Worm (Caenorhabditis elegans) whole organism, L1 larva: ENCODE results near the gene ZK637.15.

Source experiments
- C16A3.4 ChIP-seq: fragments of 150-350 bp; optimal IDR thresholded peaks from 2 replicates; lab custom pipeline; 2014; ENCODE audit warnings: missing biosample characterization, missing genetic modification characterization
- Y116A8C.19 ChIP-seq: sonication (generic microtip); optimal IDR thresholded peaks from 2 replicates; lab custom pipeline; 2016; ENCODE audit warnings: missing compliant biosample characterization, missing genetic modification characterization, borderline replicate concordance
- alr-1 ChIP-seq: fragments of 200-800 bp; sonication (Bioruptor generic); optimal IDR thresholded peaks from 2 replicates; lab custom pipeline; 2018; ENCODE audit warnings: borderline replicate concordance, mild to moderate bottlenecking, missing genetic modification characterization, missing compliant biosample characterization
- aly-2 ChIP-seq: fragments of 150-350 bp; optimal IDR thresholded peaks from 2 replicates; lab custom pipeline; 2014; ENCODE audit warnings: missing biosample characterization, missing genetic modification characterization
- blmp-1 ChIP-seq: fragments of 150-350 bp; optimal IDR thresholded peaks from 2 replicates; lab custom pipeline; 2014; ENCODE audit warnings: missing biosample characterization, missing genetic modification characterization
- ceh-63 ChIP-seq: fragments of 200-800 bp; sonication (Bioruptor generic); optimal IDR thresholded peaks from 2 replicates; lab custom pipeline; 2018; ENCODE audit warnings: mild to moderate bottlenecking, missing genetic modification characterization, missing compliant biosample characterization
- ceh-8 ChIP-seq: fragments of 200-800 bp; sonication (Bioruptor generic); optimal IDR thresholded peaks from 2 replicates; lab custom pipeline; 2018; ENCODE audit warnings: mild to moderate bottlenecking, missing genetic modification characterization, moderate library complexity, missing compliant biosample characterization
- ceh-82 ChIP-seq, 3 experiments: fragments of 150-350 bp in 1 of 3; sonication (generic microtip) in 2 of 3; optimal IDR thresholded peaks; 2 replicates each; lab custom pipeline; 2014 to 2017; ENCODE audit warnings: missing biosample characterization in 3 of 3, missing genetic modification characterization in 3 of 3
- ceh-88 ChIP-seq: fragments of 200-800 bp; sonication (Bioruptor generic); IDR thresholded peaks from 2 replicates; pipeline ENCODE4 v1.3.6; 2022; ENCODE audit warnings: missing genetic modification characterization, missing compliant biosample characterization
- ceh-90 ChIP-seq: sonication (generic microtip); optimal IDR thresholded peaks from 2 replicates; lab custom pipeline; 2016; ENCODE audit warnings: missing genetic modification characterization, missing compliant biosample characterization
- dpl-1 ChIP-seq, 3 experiments: fragments of 150-350 bp in 2 of 3; sonication (generic microtip) in 1 of 3; optimal IDR thresholded peaks; 2 replicates each; lab custom pipeline; 2014 to 2017; ENCODE audit warnings: missing biosample characterization in 3 of 3, missing genetic modification characterization in 3 of 3, missing genetic modification reagents in 3 of 3
- dsc-1 ChIP-seq: sonication (generic microtip); optimal IDR thresholded peaks from 2 replicates; lab custom pipeline; 2016; ENCODE audit warnings: mild to moderate bottlenecking, missing genetic modification characterization, missing compliant biosample characterization
- efl-1 ChIP-seq, 4 experiments: fragments of 150-350 bp; optimal IDR thresholded peaks in 3 of 4; peaks in 1 of 4; 1 replicate in 1 of 4; 2 replicates in 3 of 4; lab custom pipeline; 2014; ENCODE audit warnings: missing biosample characterization in 2 of 4, missing genetic modification characterization in 2 of 4, missing genetic modification reagents in 2 of 4
- efl-3 ChIP-seq: fragments of 200-800 bp; sonication (Bioruptor generic); optimal IDR thresholded peaks from 2 replicates; lab custom pipeline; 2018; ENCODE audit warnings: mild to moderate bottlenecking, missing genetic modification characterization, missing compliant biosample characterization
- egl-27 ChIP-seq, 2 experiments: fragments of 150-350 bp in 1 of 2; sonication (generic microtip); optimal IDR thresholded peaks; 3 replicates each; lab custom pipeline; 2017 to 2018; ENCODE audit warnings: missing biosample characterization in 2 of 2, missing genetic modification characterization in 2 of 2, missing genetic modification reagents in 2 of 2
- elt-2 ChIP-seq: sonication (generic microtip); optimal IDR thresholded peaks from 2 replicates; lab custom pipeline; 2016; ENCODE audit warnings: missing genetic modification characterization, mild to moderate bottlenecking, inconsistent platforms, missing compliant biosample characterization, missing genetic modification reagents
- elt-3 ChIP-seq, 6 experiments: fragments of 150-350 bp in 1 of 6; sonication (generic microtip); optimal IDR thresholded peaks; 2 replicates each; lab custom pipeline; 2017 to 2018; ENCODE audit warnings: missing biosample characterization in 6 of 6, missing genetic modification characterization in 6 of 6, inconsistent platforms in 1 of 6
- fkh-10 ChIP-seq: sonication (generic microtip); optimal IDR thresholded peaks from 2 replicates; lab custom pipeline; 2017; ENCODE audit warnings: missing biosample characterization, missing genetic modification reagents, missing genetic modification characterization
- fkh-8 ChIP-seq: sonication (generic microtip); optimal IDR thresholded peaks from 2 replicates; lab custom pipeline; 2016; ENCODE audit warnings: mild to moderate bottlenecking, missing genetic modification characterization, missing compliant biosample characterization
- hlh-17 ChIP-seq: fragments of 200-800 bp; sonication (Bioruptor generic); optimal IDR thresholded peaks from 2 replicates; lab custom pipeline; 2018; ENCODE audit warnings: missing genetic modification characterization, mild to moderate bottlenecking, missing compliant biosample characterization, moderate library complexity, borderline replicate concordance
- hpl-2 ChIP-seq: fragments of 150-350 bp; optimal IDR thresholded peaks from 2 replicates; lab custom pipeline; 2014; ENCODE audit warnings: missing biosample characterization, missing genetic modification reagents, missing genetic modification characterization
- irx-1 ChIP-seq: sonication (generic microtip); optimal IDR thresholded peaks from 2 replicates; lab custom pipeline; 2016; ENCODE audit warnings: missing genetic modification characterization, missing compliant biosample characterization
- isw-1 ChIP-seq: fragments of 200-800 bp; sonication (Bioruptor generic); IDR thresholded peaks from 2 replicates; pipeline ENCODE4 v1.3.6; 2022; ENCODE audit warnings: missing genetic modification characterization, missing compliant biosample characterization
- jun-1 ChIP-seq: fragments of 150-350 bp; optimal IDR thresholded peaks from 2 replicates; lab custom pipeline; 2014; ENCODE audit warnings: missing biosample characterization, missing genetic modification reagents, missing genetic modification characterization
- lin-13 ChIP-seq: fragments of 150-350 bp; optimal IDR thresholded peaks from 2 replicates; lab custom pipeline; 2014; ENCODE audit warnings: missing biosample characterization, missing genetic modification reagents, missing genetic modification characterization
- lin-35 ChIP-seq, 2 experiments: fragments of 150-350 bp; optimal IDR thresholded peaks; 2 replicates each; lab custom pipeline; 2014; ENCODE audit warnings: missing biosample characterization in 2 of 2, missing genetic modification characterization in 2 of 2, missing genetic modification reagents in 2 of 2
- lin-39 ChIP-seq: fragments of 150-350 bp; optimal IDR thresholded peaks from 2 replicates; lab custom pipeline; 2014; ENCODE audit warnings: missing biosample characterization, missing genetic modification reagents, missing genetic modification characterization
- lir-3 ChIP-seq: sonication (generic microtip); optimal IDR thresholded peaks from 2 replicates; lab custom pipeline; 2016; ENCODE audit warnings: mild to moderate bottlenecking, missing genetic modification characterization, moderate library complexity, missing compliant biosample characterization; ENCODE audit not compliant: poor library complexity
- mab-9 ChIP-seq: fragments of 200-800 bp; sonication (Bioruptor generic); IDR thresholded peaks from 2 replicates; pipeline ENCODE4 v1.3.6; 2022; ENCODE audit warnings: missing genetic modification reagents, missing genetic modification characterization, missing compliant biosample characterization
- mdl-1 ChIP-seq, 2 experiments: fragments of 150-350 bp; optimal IDR thresholded peaks; 2 replicates each; lab custom pipeline; 2014 to 2017; ENCODE audit warnings: missing biosample characterization in 2 of 2, missing genetic modification characterization in 2 of 2, inconsistent platforms in 1 of 2
- mef-2 ChIP-seq: fragments of 150-350 bp; optimal IDR thresholded peaks from 2 replicates; lab custom pipeline; 2014; ENCODE audit warnings: missing biosample characterization, missing genetic modification characterization
- mep-1 ChIP-seq: fragments of 150-350 bp; optimal IDR thresholded peaks from 2 replicates; lab custom pipeline; 2014; ENCODE audit warnings: missing biosample characterization, missing genetic modification characterization
- nhr-11 ChIP-seq: fragments of 150-350 bp; optimal IDR thresholded peaks from 2 replicates; lab custom pipeline; 2014; ENCODE audit warnings: missing biosample characterization, missing genetic modification characterization
- nhr-20 ChIP-seq: sonication (generic microtip); optimal IDR thresholded peaks from 2 replicates; lab custom pipeline; 2016; ENCODE audit warnings: mild to moderate bottlenecking, missing genetic modification characterization, missing compliant biosample characterization
- nhr-237 ChIP-seq: fragments of 150-350 bp; optimal IDR thresholded peaks from 2 replicates; lab custom pipeline; 2014; ENCODE audit warnings: missing biosample characterization, missing genetic modification characterization
- nhr-47 ChIP-seq: sonication (generic microtip); optimal IDR thresholded peaks from 2 replicates; lab custom pipeline; 2016; ENCODE audit warnings: mild to moderate bottlenecking, missing genetic modification characterization, moderate library complexity, missing compliant biosample characterization
- nhr-71 ChIP-seq: sonication (generic microtip); optimal IDR thresholded peaks from 2 replicates; lab custom pipeline; 2016; ENCODE audit warnings: mild to moderate bottlenecking, missing genetic modification characterization, moderate library complexity, missing compliant biosample characterization
- pag-3 ChIP-seq: sonication (generic microtip); optimal IDR thresholded peaks from 2 replicates; lab custom pipeline; 2017; ENCODE audit warnings: missing genetic modification characterization, mild to moderate bottlenecking, missing compliant biosample characterization, antibody characterized with exemption, borderline replicate concordance; ENCODE audit not compliant: insufficient read depth
- pax-3 ChIP-seq: fragments of 200-800 bp; sonication (Bioruptor generic); optimal IDR thresholded peaks from 2 replicates; lab custom pipeline; 2018; ENCODE audit warnings: mild to moderate bottlenecking, missing genetic modification characterization, moderate library complexity, missing compliant biosample characterization
- rnt-1 ChIP-seq: sonication (generic microtip); optimal IDR thresholded peaks from 2 replicates; lab custom pipeline; 2016; ENCODE audit warnings: mild to moderate bottlenecking, missing genetic modification characterization, moderate library complexity, missing compliant biosample characterization
- skn-1 ChIP-seq: fragments of 150-350 bp; optimal IDR thresholded peaks from 2 replicates; lab custom pipeline; 2014; ENCODE audit warnings: missing biosample characterization, missing genetic modification characterization
- snu-23 ChIP-seq: sonication (generic microtip); optimal IDR thresholded peaks from 2 replicates; lab custom pipeline; 2016; ENCODE audit warnings: missing genetic modification characterization, missing compliant biosample characterization
- sptf-1 ChIP-seq: fragments of 150-350 bp; optimal IDR thresholded peaks from 2 replicates; lab custom pipeline; 2014; ENCODE audit warnings: missing biosample characterization, missing genetic modification characterization
- sup-37 ChIP-seq: fragments of 200-800 bp; sonication (Bioruptor generic); optimal IDR thresholded peaks from 2 replicates; lab custom pipeline; 2018; ENCODE audit warnings: mild to moderate bottlenecking, missing genetic modification characterization, missing compliant biosample characterization
- unc-30 ChIP-seq: sonication (generic microtip); optimal IDR thresholded peaks from 2 replicates; lab custom pipeline; 2017; ENCODE audit warnings: missing biosample characterization, missing genetic modification characterization
- unc-86 ChIP-seq: sonication (generic microtip); optimal IDR thresholded peaks from 2 replicates; lab custom pipeline; 2016; ENCODE audit warnings: missing genetic modification characterization, missing compliant biosample characterization
- unc-98 ChIP-seq: fragments of 200-800 bp; sonication (Bioruptor generic); IDR thresholded peaks from 2 replicates; pipeline ENCODE4 v1.3.6; 2022; ENCODE audit warnings: missing genetic modification characterization, missing compliant biosample characterization
- vab-15 ChIP-seq: sonication (generic microtip); optimal IDR thresholded peaks from 2 replicates; lab custom pipeline; 2017; ENCODE audit warnings: missing genotype, mild to moderate bottlenecking, missing genetic modification characterization, missing compliant biosample characterization
- zag-1 ChIP-seq: fragments of 150-350 bp; optimal IDR thresholded peaks from 2 replicates; lab custom pipeline; 2014; ENCODE audit warnings: missing biosample characterization, missing genetic modification characterization
- zip-4 ChIP-seq: fragments of 200-800 bp; sonication (Bioruptor generic); optimal IDR thresholded peaks from 2 replicates; lab custom pipeline; 2018; ENCODE audit warnings: mild to moderate bottlenecking, missing genetic modification characterization, moderate library complexity, missing compliant biosample characterization

ZK637.15 gene

ce11 chrIII:8937571-8937970 is 17.7 kb downstream of the ZK637.15 start (continued):
- no peak for TF ChIP-seq sptf-1 (tag; lab: Kevin White, UChicago)
- peak; percentile 78 for TF ChIP-seq C16A3.4 (tag; lab: Kevin White, UChicago)
- no peak for TF ChIP-seq egl-27 (tag; optimal IDR thresholded peaks at IDR 0.05; lab: Kevin White, UChicago)
- TF ChIP-seq nhr-11: no peak
- TF ChIP-seq zip-4 (GFP tag; lab: Kevin White, UChicago): no peak
- TF ChIP-seq pag-3 (tag; lab: Kevin White, UChicago): peak; percentile 68
- peak; percentile 49 for TF ChIP-seq lir-3 (tag; lab: Kevin White, UChicago)
- no peak for TF ChIP-seq lin-39 (tag; lab: Kevin White, UChicago)
- TF ChIP-seq efl-1 (optimal IDR thresholded peaks at IDR 0.05; lab: Kevin White, UChicago): peak; percentile 55 to 71
- peak; percentile 47 to 97 for TF ChIP-seq efl-1 (GFP tag; optimal IDR thresholded peaks at IDR 0.05 in 1 of 2; lab: Kevin White, UChicago)
- TF ChIP-seq irx-1 (tag; lab: Kevin White, UChicago): peak; percentile 60
- TF ChIP-seq rnt-1 (tag; lab: Kevin White, UChicago): peak; percentile 86
- TF ChIP-seq Y116A8C.19: no peak
- peak; percentile 12 for TF ChIP-seq blmp-1
- no peak for TF ChIP-seq ceh-90 (tag; lab: Kevin White, UChicago)
- no peak for TF ChIP-seq sup-37 (GFP tag; lab: Kevin White, UChicago)
- peak; percentile 38; the same call in 1 of the 2 replicates for TF ChIP-seq mab-9 (GFP tag; lab: Robert Waterston, UW)
- TF ChIP-seq lin-13 (GFP tag; lab: Kevin White, UChicago): peak; percentile 76
- TF ChIP-seq hlh-17 (GFP tag; lab: Kevin White, UChicago): no peak
- TF ChIP-seq mep-1 (tag; lab: Kevin White, UChicago): peak; percentile 83
- peak; percentile 27 for TF ChIP-seq aly-2 (tag; lab: Kevin White, UChicago)
- TF ChIP-seq fkh-8 (tag; lab: Kevin White, UChicago): peak; percentile 68
- peak; percentile 83 for TF ChIP-seq nhr-47
- no peak for TF ChIP-seq vab-15 (tag; lab: Kevin White, UChicago)
- TF ChIP-seq nhr-71: peak; percentile 83
- peak; percentile 18 for TF ChIP-seq nhr-237 (tag; lab: Kevin White, UChicago)
- TF ChIP-seq unc-98 (GFP tag; lab: Robert Waterston, UW): no peak
- TF ChIP-seq alr-1 (tag; lab: Kevin White, UChicago): no peak
- TF ChIP-seq snu-23 (GFP tag; lab: Kevin White, UChicago): peak; percentile 86
- TF ChIP-seq dpl-1 (GFP tag; optimal IDR thresholded peaks at IDR 0.05; lab: Kevin White, UChicago): peak; percentile 38 to 68 (median 60)
- peak; percentile 79 for TF ChIP-seq nhr-20 (tag; lab: Kevin White, UChicago)
- peak; percentile 9 for TF ChIP-seq ceh-8 (GFP tag; lab: Kevin White, UChicago)
- TF ChIP-seq unc-86: peak; percentile 61
- no peak for TF ChIP-seq unc-30
- TF ChIP-seq hpl-2 (GFP tag; lab: Kevin White, UChicago): no peak
- TF ChIP-seq mef-2: no peak
- peak; percentile 64 to 82 for TF ChIP-seq lin-35 (GFP tag; optimal IDR thresholded peaks at IDR 0.05; lab: Kevin White, UChicago)
- TF ChIP-seq mdl-1 (tag; optimal IDR thresholded peaks at IDR 0.05; lab: Kevin White, UChicago): peak in 1 of 2 experiments; percentile 82
- peak; percentile 7 for TF ChIP-seq zag-1 (tag; lab: Kevin White, UChicago)
- TF ChIP-seq ceh-63: no peak
- peak; percentile 72 for TF ChIP-seq skn-1
- peak; percentile 33 for TF ChIP-seq pax-3 (tag; lab: Kevin White, UChicago)
- peak; percentile 65 for TF ChIP-seq dsc-1 (tag; lab: Kevin White, UChicago)
- no peak for TF ChIP-seq efl-3
- peak; percentile 32; the same call in 1 of the 2 replicates for TF ChIP-seq ceh-88 (GFP tag; lab: Robert Waterston, UW)
- peak; percentile 50 for TF ChIP-seq elt-2
- peak; percentile 36 for TF ChIP-seq jun-1
- peak in 2 of 6 experiments; percentile 4 to 11 for TF ChIP-seq elt-3 (tag; optimal IDR thresholded peaks at IDR 0.05; lab: Kevin White, UChicago)
- peak; percentile 27 to 74 (median 58) for TF ChIP-seq ceh-82 (tag; optimal IDR thresholded peaks at IDR 0.05; lab: Kevin White, UChicago)
- no peak for TF ChIP-seq fkh-10
- TF ChIP-seq isw-1 (GFP tag; lab: Robert Waterston, UW): peak; percentile 35
